Worm (Caenorhabditis elegans) whole organism, early embryonic: Measurements from ENCODE around the gene tag-124.
A peak's percentile ranks its signal among the peaks of the same experiment; 100 is the strongest.

Experiments used
- B0310.2 ChIP-seq: sonication (generic microtip); optimal IDR thresholded peaks from 2 replicates; lab custom pipeline; 2016; ENCODE audit warnings: mild to moderate bottlenecking, missing genetic modification characterization, missing compliant biosample characterization
- F13C5.2 ChIP-seq: sonication (generic microtip); optimal IDR thresholded peaks from 2 replicates; lab custom pipeline; 2017; ENCODE audit warnings: mild to moderate bottlenecking, missing genetic modification characterization, inconsistent platforms, missing compliant biosample characterization
- aly-1 ChIP-seq: sonication (generic microtip); optimal IDR thresholded peaks from 2 replicates; lab custom pipeline; 2016; ENCODE audit warnings: missing genetic modification characterization, missing compliant biosample characterization
- ama-1 ChIP-seq: fragments of 150-350 bp; optimal IDR thresholded peaks from 2 replicates; lab custom pipeline; 2014
- ceh-13 ChIP-seq: fragments of 200-800 bp; sonication (Bioruptor generic); optimal IDR thresholded peaks from 2 replicates; lab custom pipeline; 2018; ENCODE audit warnings: mild to moderate bottlenecking, missing genetic modification characterization, missing compliant biosample characterization
- ceh-36 ChIP-seq: sonication (generic microtip); optimal IDR thresholded peaks from 2 replicates; lab custom pipeline; 2016; ENCODE audit warnings: missing genetic modification characterization, inconsistent platforms, missing compliant biosample characterization
- ets-7 ChIP-seq: sonication (generic microtip); optimal IDR thresholded peaks from 2 replicates; lab custom pipeline; 2016; ENCODE audit warnings: missing genotype, missing genetic modification characterization, missing compliant biosample characterization
- flt-1 ChIP-seq: fragments of 200-800 bp; sonication (Bioruptor generic); IDR thresholded peaks from 2 replicates; pipeline ENCODE4 v1.3.6; 2022; ENCODE audit warnings: missing genetic modification characterization, missing compliant biosample characterization
- hmbx-1 ChIP-seq: sonication (generic microtip); optimal IDR thresholded peaks from 2 replicates; lab custom pipeline; 2016; ENCODE audit warnings: mild to moderate bottlenecking, missing genetic modification characterization, missing compliant biosample characterization
- hmg-4 ChIP-seq: fragments of 200-800 bp; sonication (Bioruptor generic); optimal IDR thresholded peaks from 2 replicates; lab custom pipeline; 2018; ENCODE audit warnings: mild to moderate bottlenecking, missing genetic modification characterization, missing compliant biosample characterization
- hnd-1 ChIP-seq: sonication (generic microtip); optimal IDR thresholded peaks from 2 replicates; lab custom pipeline; 2016; ENCODE audit warnings: missing genetic modification characterization, missing compliant biosample characterization
- pes-1 ChIP-seq: fragments of 200-800 bp; sonication (Bioruptor generic); IDR thresholded peaks from 2 replicates; pipeline ENCODE4 v1.3.6; 2022; ENCODE audit warnings: missing genetic modification reagents, missing genetic modification characterization, missing compliant biosample characterization
- scrt-1 ChIP-seq: fragments of 200-800 bp; sonication (Bioruptor generic); IDR thresholded peaks from 2 replicates; pipeline ENCODE4 v1.3.6; 2022; ENCODE audit warnings: missing genetic modification characterization, missing compliant biosample characterization
- sea-1 ChIP-seq: fragments of 200-800 bp; sonication (Bioruptor generic); conservative IDR thresholded peaks from 2 replicates; pipeline ENCODE4 v1.3.6; 2022; ENCODE audit warnings: missing genetic modification characterization, missing compliant biosample characterization
- tbx-11 ChIP-seq: fragments of 200-800 bp; sonication (Bioruptor generic); IDR thresholded peaks from 2 replicates; pipeline ENCODE4 v1.3.6; 2022; ENCODE audit warnings: missing genetic modification characterization, missing compliant biosample characterization
- tbx-37 ChIP-seq: fragments of 200-800 bp; sonication (Bioruptor generic); conservative IDR thresholded peaks from 2 replicates; pipeline ENCODE4 v1.3.6; 2022; ENCODE audit warnings: missing genetic modification reagents, missing genetic modification characterization, missing compliant biosample characterization
- tra-4 ChIP-seq: sonication (generic microtip); optimal IDR thresholded peaks from 2 replicates; lab custom pipeline; 2017; ENCODE audit warnings: missing genetic modification characterization, missing compliant biosample characterization

Gene tag-124

ce11 chrII:9556582-9556981 is 34.5 kb upstream of the tag-124 start:
- TF ChIP-seq tbx-37 (no peak), hmbx-1 (tag; lab: Kevin White, UChicago) (no peak), tra-4 (tag; lab: Kevin White, UChicago) (no peak), flt-1 (GFP tag; lab: Robert Waterston, UW) (no peak), scrt-1 (no peak), F13C5.2 (tag; lab: Kevin White, UChicago) (no peak), aly-1 (tag; lab: Kevin White, UChicago) (no peak), hnd-1 (tag; lab: Kevin White, UChicago) (no peak), ceh-13 (GFP tag; lab: Kevin White, UChicago) (no peak), B0310.2 (tag; lab: Kevin White, UChicago) (no peak), ceh-36 (tag; lab: Kevin White, UChicago) (no peak), pes-1 (GFP tag; lab: Robert Waterston, UW) (no peak), ets-7 (tag; lab: Kevin White, UChicago) (no peak), tbx-11 (GFP tag; lab: Robert Waterston, UW) (no peak), hmg-4 (GFP tag; lab: Kevin White, UChicago) (no peak)

DNA sequence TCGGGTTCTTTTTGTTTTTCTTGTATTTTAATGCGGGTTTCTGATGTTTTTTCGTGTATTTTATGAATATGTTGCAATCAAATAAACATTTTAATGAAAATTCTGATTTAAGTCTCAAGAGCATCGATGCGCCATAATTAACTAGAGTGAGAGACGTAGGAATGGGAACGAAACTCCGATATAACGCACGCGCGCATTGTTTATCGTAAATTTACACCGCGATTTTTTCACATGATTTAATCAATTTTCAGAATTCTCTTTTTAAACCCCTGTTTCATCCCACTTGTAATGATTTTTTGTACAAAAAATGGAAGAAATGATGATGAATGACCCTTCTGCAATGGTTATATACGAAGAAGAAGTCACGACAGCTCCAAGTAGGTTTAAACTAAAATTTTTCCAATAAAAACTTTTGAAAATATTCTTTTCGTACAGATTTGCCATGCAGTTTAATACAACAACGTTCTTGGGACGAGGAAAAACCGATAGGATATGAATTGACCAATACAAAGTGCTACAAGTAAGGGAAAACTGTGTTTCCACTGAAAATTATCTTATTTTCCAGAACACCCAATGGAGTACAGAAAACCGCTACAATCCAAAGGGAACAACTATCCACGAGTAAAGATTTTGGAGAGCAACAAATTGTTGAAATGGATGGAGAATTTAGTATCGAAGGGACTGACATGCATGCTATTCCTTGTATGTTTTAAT is 33.5 kb upstream of the tag-124 start, which contains the start of gene zfp-2:
Gene zfp-2 (plus strand): TSS at position 214 of the 714 bp plus-strand sequence.
- TF ChIP-seq F13C5.2 (tag; lab: Kevin White, UChicago) (peak; percentile 8), scrt-1 (no peak)

- TF ChIP-seq F13C5.2 (tag; lab: Kevin White, UChicago) (no peak), ceh-36 (tag; lab: Kevin White, UChicago) (no peak), hmbx-1 (tag; lab: Kevin White, UChicago) (no peak), tbx-11 (GFP tag; lab: Robert Waterston, UW) (no peak), hnd-1 (tag; lab: Kevin White, UChicago) (no peak), flt-1 (GFP tag; lab: Robert Waterston, UW) (no peak), aly-1 (tag; lab: Kevin White, UChicago) (no peak), tbx-37 (no peak), tra-4 (tag; lab: Kevin White, UChicago) (no peak), ceh-13 (GFP tag; lab: Kevin White, UChicago) (no peak), ama-1 (no peak), pes-1 (GFP tag; lab: Robert Waterston, UW) (no peak), sea-1 (GFP tag; lab: Robert Waterston, UW) (no peak), scrt-1 (no peak), hmg-4 (GFP tag; lab: Kevin White, UChicago) (no peak), B0310.2 (tag; lab: Kevin White, UChicago) (no peak)
Measured at ce11 chrII:9558906-9559305, 32.2 kb upstream of the tag-124 start.

DNA sequence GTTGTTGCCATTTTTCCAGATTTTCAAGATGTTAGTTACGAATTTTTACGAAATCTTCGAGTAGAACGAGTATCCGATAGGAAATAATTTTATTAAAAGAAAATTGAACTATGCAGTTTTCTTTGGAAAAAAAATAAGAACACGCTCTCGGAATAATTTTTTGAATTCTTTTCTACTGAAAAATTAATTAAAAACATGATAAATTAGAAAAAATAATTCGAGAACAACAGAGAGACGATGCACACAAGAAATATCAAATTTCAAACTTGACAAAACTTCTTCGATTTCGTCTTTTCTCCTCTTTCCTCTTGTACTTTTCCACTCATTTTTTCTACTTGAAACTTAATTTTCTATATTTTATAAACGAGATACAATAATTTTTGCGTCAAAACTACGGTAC is 31.2 kb upstream of the tag-124 start, which contains the start of gene F35H8.4:
Gene F35H8.4 (minus strand): TSS at position 101 of the 400 bp plus-strand sequence.
- TF ChIP-seq hmg-4 (GFP tag; lab: Kevin White, UChicago) = no peak
- no peak for TF ChIP-seq hnd-1 (tag; lab: Kevin White, UChicago)
- no peak for TF ChIP-seq B0310.2 (tag; lab: Kevin White, UChicago)
- no peak for TF ChIP-seq ceh-36 (tag; lab: Kevin White, UChicago)
- no peak for TF ChIP-seq flt-1 (GFP tag; lab: Robert Waterston, UW)
- no peak for TF ChIP-seq hmbx-1 (tag; lab: Kevin White, UChicago)
- no peak for TF ChIP-seq tbx-11 (GFP tag; lab: Robert Waterston, UW)
- TF ChIP-seq pes-1 (GFP tag; lab: Robert Waterston, UW) = no peak
- TF ChIP-seq aly-1 (tag; lab: Kevin White, UChicago) = no peak
- TF ChIP-seq sea-1 (GFP tag; lab: Robert Waterston, UW) = no peak

DNA sequence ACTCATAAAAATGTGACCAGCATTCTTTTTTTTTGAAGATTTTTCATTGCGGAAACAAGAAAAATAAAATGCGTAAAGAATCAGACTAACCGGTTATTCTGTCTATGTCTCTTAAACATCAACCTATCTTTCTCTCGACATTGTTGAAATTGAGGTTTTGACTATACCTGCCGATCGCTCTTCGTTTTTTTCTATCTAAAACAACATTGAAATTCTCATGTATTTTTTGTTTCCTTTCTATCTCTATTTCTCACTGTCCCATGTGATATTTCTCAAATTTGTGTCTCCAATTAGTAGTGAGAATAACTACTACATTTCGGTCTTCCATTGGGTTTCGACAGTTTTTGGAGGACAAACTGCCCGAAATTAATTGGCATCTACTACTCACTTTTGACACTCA is 30.2 kb upstream of the tag-124 start:
- TF ChIP-seq aly-1 (tag; lab: Kevin White, UChicago) (no peak), ets-7 (tag; lab: Kevin White, UChicago) (no peak), tra-4 (tag; lab: Kevin White, UChicago) (no peak), pes-1 (GFP tag; lab: Robert Waterston, UW) (no peak), sea-1 (GFP tag; lab: Robert Waterston, UW) (no peak), ama-1 (no peak)

ce11 chrII:9566045-9566444 is 25.0 kb upstream of the tag-124 start:
- TF ChIP-seq pes-1 (GFP tag; lab: Robert Waterston, UW) (peak; percentile 95), sea-1 (GFP tag; lab: Robert Waterston, UW) (peak; percentile 92), ama-1 (no peak), hmg-4 (GFP tag; lab: Kevin White, UChicago) (peak; percentile 86), flt-1 (GFP tag; lab: Robert Waterston, UW) (peak; percentile 95), F13C5.2 (tag; lab: Kevin White, UChicago) (peak; percentile 95), tra-4 (tag; lab: Kevin White, UChicago) (peak; percentile 55), scrt-1 (peak; percentile 93), ets-7 (tag; lab: Kevin White, UChicago) (peak; percentile 84), hnd-1 (tag; lab: Kevin White, UChicago) (peak; percentile 79), tbx-11 (GFP tag; lab: Robert Waterston, UW) (peak; percentile 95), tbx-37 (peak; percentile 92), aly-1 (tag; lab: Kevin White, UChicago) (peak; percentile 95), hmbx-1 (tag; lab: Kevin White, UChicago) (peak; percentile 70), ceh-13 (GFP tag; lab: Kevin White, UChicago) (peak; percentile 90), ceh-36 (tag; lab: Kevin White, UChicago) (peak; percentile 94), B0310.2 (tag; lab: Kevin White, UChicago) (peak; percentile 91)

DNA sequence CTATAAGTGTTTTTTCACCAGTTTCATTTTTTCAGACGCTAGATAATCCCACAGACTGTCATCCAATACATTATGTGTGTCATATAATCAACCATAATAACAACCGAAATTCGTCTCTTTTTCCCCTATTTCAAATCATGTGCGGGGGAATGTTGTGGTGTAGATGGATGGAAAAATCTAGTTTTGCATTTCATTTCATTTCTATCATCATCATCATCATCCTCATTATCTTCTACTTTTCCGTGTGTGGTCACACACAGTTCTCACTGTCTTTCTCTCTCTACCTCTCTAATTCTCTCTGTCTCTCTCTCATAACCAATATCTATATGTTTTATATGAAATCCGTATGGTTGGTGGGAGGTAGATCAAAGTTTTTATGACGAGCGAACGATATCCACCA is 17.7 kb upstream of the tag-124 start:
- TF ChIP-seq ceh-36 (tag; lab: Kevin White, UChicago) = no peak
- no peak for TF ChIP-seq hnd-1 (tag; lab: Kevin White, UChicago)
- TF ChIP-seq scrt-1 = no peak
- TF ChIP-seq ets-7 (tag; lab: Kevin White, UChicago) = no peak
